Fruit fly (Drosophila melanogaster): ENCODE measurements around the gene U4-U6-60K.
A peak's percentile ranks its signal among the peaks of the same experiment; 100 is the strongest.

The U4-U6-60K gene

dm6 chr3L:17506005-17506760, 7.5 kb downstream of the U4-U6-60K start:
- peak; percentile 38 for TF ChIP-seq D1 (tag; optimal IDR thresholded peaks at IDR 0.05)
- TF ChIP-seq Ets98B (GFP tag; IDR thresholded peaks at IDR 0.05) = no peak
- no peak for TF ChIP-seq CG13204 (GFP tag; optimal IDR thresholded peaks at IDR 0.05)
- TF ChIP-seq CG9948 (tag; optimal IDR thresholded peaks at IDR 0.05) = peak; percentile 31
- TF ChIP-seq CG8159 (tag; optimal IDR thresholded peaks at IDR 0.05) = peak; percentile 57
- no peak for TF ChIP-seq Pif1B (GFP tag; optimal IDR thresholded peaks at IDR 0.05)
- peak; percentile 42 for TF ChIP-seq Snoo (tag; optimal IDR thresholded peaks at IDR 0.05)
- peak; percentile 37 for TF ChIP-seq Pif1A (GFP tag; optimal IDR thresholded peaks at IDR 0.05)
- no peak for TF ChIP-seq EcR (GFP tag; optimal IDR thresholded peaks at IDR 0.05)
- no peak for TF ChIP-seq CG10348 (GFP tag; IDR thresholded peaks at IDR 0.05)
- TF ChIP-seq rn (GFP tag; IDR thresholded peaks at IDR 0.05) = no peak
- TF ChIP-seq gl (tag; optimal IDR thresholded peaks at IDR 0.05) = no peak
- TF ChIP-seq CG32121 (GFP tag; IDR thresholded peaks at IDR 0.05) = 0 out of 2 replicates have a peak, but pooled peaks have one; percentile 30
- peak; percentile 21 for TF ChIP-seq CG15710 (tag; optimal IDR thresholded peaks at IDR 0.05)
- TF ChIP-seq CG4496 (GFP tag; IDR thresholded peaks at IDR 0.05) = peak; percentile 37; the same call in 1 of the 3 replicates
- peak; percentile 41 for TF ChIP-seq CG17806 (tag; optimal IDR thresholded peaks at IDR 0.05)
- TF ChIP-seq CG34367 (tag; optimal IDR thresholded peaks at IDR 0.05) = no peak
- TF ChIP-seq CG8301 (tag; optimal IDR thresholded peaks at IDR 0.05) = peak; percentile 36
- TF ChIP-seq CG12605 (GFP tag; IDR thresholded peaks at IDR 0.05) = no peak
- no peak for TF ChIP-seq fd96Ca (GFP tag; IDR thresholded peaks at IDR 0.05)
- TF ChIP-seq CG14655 (GFP tag; optimal IDR thresholded peaks at IDR 0.05) = peak; percentile 69

DNA sequence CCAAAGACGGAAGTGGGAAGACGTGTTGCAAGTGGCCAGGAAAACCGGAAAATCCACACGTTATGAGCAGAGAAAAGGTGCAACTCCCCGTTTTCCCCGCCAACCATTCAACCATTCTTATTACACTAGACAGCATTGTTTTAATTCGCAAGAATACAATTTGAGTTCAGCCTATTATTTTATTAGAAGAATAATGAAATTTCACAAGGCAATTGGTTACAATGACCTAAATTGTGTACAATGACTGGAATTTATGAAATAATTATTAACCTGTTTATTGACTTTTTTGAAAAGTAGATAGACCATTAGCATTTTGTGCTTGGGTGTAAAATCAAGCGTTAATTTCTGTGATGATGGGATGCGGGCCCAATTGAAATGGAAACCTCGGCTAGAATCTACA, 9.2 kb downstream of the U4-U6-60K start:
- TF ChIP-seq CG4496 (GFP tag; IDR thresholded peaks at IDR 0.05) = peak; percentile 19; the same call in 1 of the 3 replicates
- no peak for TF ChIP-seq CG13204 (GFP tag; optimal IDR thresholded peaks at IDR 0.05)
- no peak for TF ChIP-seq D1 (tag; optimal IDR thresholded peaks at IDR 0.05)
- TF ChIP-seq CG8301 (tag; optimal IDR thresholded peaks at IDR 0.05) = peak; percentile 65
- no peak for TF ChIP-seq CG15710 (tag; optimal IDR thresholded peaks at IDR 0.05)
- TF ChIP-seq Pif1B (GFP tag; optimal IDR thresholded peaks at IDR 0.05) = peak; percentile 8
- TF ChIP-seq EcR (GFP tag; optimal IDR thresholded peaks at IDR 0.05) = no peak
- TF ChIP-seq Ets98B (GFP tag; IDR thresholded peaks at IDR 0.05) = peak; percentile 57; the same call in 1 of the 2 replicates
- TF ChIP-seq CG9948 (tag; optimal IDR thresholded peaks at IDR 0.05) = peak; percentile 14
- TF ChIP-seq gl (tag; optimal IDR thresholded peaks at IDR 0.05) = no peak
- no peak for TF ChIP-seq CG10348 (GFP tag; IDR thresholded peaks at IDR 0.05)
- no peak for TF ChIP-seq CG8159 (tag; optimal IDR thresholded peaks at IDR 0.05)
- no peak for TF ChIP-seq CG17806 (tag; optimal IDR thresholded peaks at IDR 0.05)
- no peak for TF ChIP-seq CG34367 (tag; optimal IDR thresholded peaks at IDR 0.05)
- TF ChIP-seq Pif1A (GFP tag; optimal IDR thresholded peaks at IDR 0.05) = no peak
- TF ChIP-seq fd96Ca (GFP tag; IDR thresholded peaks at IDR 0.05) = no peak
- TF ChIP-seq CG14655 (GFP tag; optimal IDR thresholded peaks at IDR 0.05) = peak; percentile 81
- TF ChIP-seq rn (GFP tag; IDR thresholded peaks at IDR 0.05) = no peak
- no peak; the same call in 1 of the 2 replicates for TF ChIP-seq CG12605 (GFP tag; IDR thresholded peaks at IDR 0.05)
- TF ChIP-seq CG32121 (GFP tag; IDR thresholded peaks at IDR 0.05) = 0 out of 2 replicates have a peak, but pooled peaks have one; percentile 27
- no peak for TF ChIP-seq Snoo (tag; optimal IDR thresholded peaks at IDR 0.05)

DNA sequence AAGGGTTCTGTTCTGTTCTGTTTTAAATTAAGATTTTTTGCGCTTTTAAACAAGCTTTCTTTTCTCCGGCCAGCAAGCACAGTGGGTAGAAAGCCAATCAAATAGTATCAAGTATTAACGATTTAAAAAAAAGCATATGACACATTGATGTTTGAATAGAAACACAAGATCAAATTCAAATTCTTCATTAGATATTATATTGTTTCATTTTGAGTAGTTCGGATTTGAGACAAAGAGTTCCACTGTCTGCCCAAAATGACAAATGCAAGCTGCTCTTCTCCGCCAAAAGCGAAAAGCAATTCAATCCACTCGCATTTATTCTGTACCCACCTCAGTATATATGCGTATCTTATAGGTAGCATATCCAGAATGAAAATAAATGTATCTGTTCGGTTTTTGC, 11.5 kb downstream of the U4-U6-60K start:
- TF ChIP-seq CG9948 (tag; optimal IDR thresholded peaks at IDR 0.05) (no peak), Snoo (tag; optimal IDR thresholded peaks at IDR 0.05) (peak; percentile 73), rn (GFP tag; IDR thresholded peaks at IDR 0.05) (no peak), CG14655 (GFP tag; optimal IDR thresholded peaks at IDR 0.05) (peak; percentile 44), CG13204 (GFP tag; optimal IDR thresholded peaks at IDR 0.05) (no peak), CG12605 (GFP tag; IDR thresholded peaks at IDR 0.05) (no peak), CG10348 (GFP tag; IDR thresholded peaks at IDR 0.05) (no peak), CG17806 (tag; optimal IDR thresholded peaks at IDR 0.05) (peak; percentile 8), Pif1B (GFP tag; optimal IDR thresholded peaks at IDR 0.05) (peak; percentile 66), D1 (tag; optimal IDR thresholded peaks at IDR 0.05) (no peak), CG32121 (GFP tag; IDR thresholded peaks at IDR 0.05) (peak; percentile 45; the same call in 1 of the 2 replicates), EcR (GFP tag; optimal IDR thresholded peaks at IDR 0.05) (no peak), Ets98B (GFP tag; IDR thresholded peaks at IDR 0.05) (peak; percentile 31; the same call in 1 of the 2 replicates), Pif1A (GFP tag; optimal IDR thresholded peaks at IDR 0.05) (peak; percentile 75), fd96Ca (GFP tag; IDR thresholded peaks at IDR 0.05) (peak; percentile 59; the same call in 1 of the 3 replicates), CG34367 (tag; optimal IDR thresholded peaks at IDR 0.05) (no peak), CG15710 (tag; optimal IDR thresholded peaks at IDR 0.05) (no peak), gl (tag; optimal IDR thresholded peaks at IDR 0.05) (no peak), CG4496 (GFP tag; IDR thresholded peaks at IDR 0.05) (peak; percentile 75), CG8159 (tag; optimal IDR thresholded peaks at IDR 0.05) (peak; percentile 7), CG8301 (tag; optimal IDR thresholded peaks at IDR 0.05) (no peak)

DNA sequence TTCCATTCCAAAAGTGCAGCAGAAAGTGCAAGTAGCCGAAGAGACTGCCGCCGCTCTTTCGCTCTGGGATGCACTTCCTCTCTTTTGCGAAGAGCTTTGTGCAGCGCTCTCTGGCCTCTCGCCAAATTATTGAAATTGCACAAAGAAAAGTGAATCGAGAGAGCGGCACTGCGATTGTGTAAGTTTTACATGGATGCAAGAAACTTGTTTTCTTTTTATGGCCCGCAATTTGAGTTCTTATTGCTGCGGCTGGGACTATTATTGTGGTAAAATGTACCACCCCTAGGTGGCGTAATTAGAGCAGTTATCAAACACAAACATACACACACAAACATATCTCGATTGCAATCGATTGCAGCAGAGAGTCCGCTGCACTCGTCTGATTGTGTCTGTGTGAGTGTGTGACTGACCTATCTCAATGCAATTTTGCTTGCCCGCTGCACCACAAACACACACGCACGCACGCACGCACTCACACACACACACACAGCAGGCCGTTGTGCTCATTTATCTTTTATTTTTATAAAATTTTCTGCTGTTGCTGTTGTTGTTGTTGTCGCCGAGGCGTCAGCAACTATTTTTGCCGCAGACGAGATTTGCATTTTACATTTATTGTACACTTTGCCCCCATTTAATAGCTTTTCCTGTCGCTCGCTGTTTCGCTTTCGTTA, 13.3 kb downstream of the U4-U6-60K start:
- peak; percentile 38 for TF ChIP-seq CG14655 (GFP tag; optimal IDR thresholded peaks at IDR 0.05)
- no peak for TF ChIP-seq CG8159 (tag; optimal IDR thresholded peaks at IDR 0.05)
- TF ChIP-seq Ets98B (GFP tag; IDR thresholded peaks at IDR 0.05) = peak; percentile 54; the same call in 1 of the 2 replicates
- peak; percentile 5 for TF ChIP-seq gl (tag; optimal IDR thresholded peaks at IDR 0.05)
- TF ChIP-seq CG8301 (tag; optimal IDR thresholded peaks at IDR 0.05) = peak; percentile 22
- TF ChIP-seq CG12605 (GFP tag; IDR thresholded peaks at IDR 0.05) = no peak; the same call in none of the 2 replicates
- TF ChIP-seq CG13204 (GFP tag; optimal IDR thresholded peaks at IDR 0.05) = peak; percentile 82
- peak; percentile 42; the same call in 1 of the 2 replicates for TF ChIP-seq CG32121 (GFP tag; IDR thresholded peaks at IDR 0.05)
- no peak for TF ChIP-seq CG34367 (tag; optimal IDR thresholded peaks at IDR 0.05)
- TF ChIP-seq Snoo (tag; optimal IDR thresholded peaks at IDR 0.05) = no peak
- peak; percentile 61; the same call in 1 of the 3 replicates for TF ChIP-seq fd96Ca (GFP tag; IDR thresholded peaks at IDR 0.05)
- TF ChIP-seq D1 (tag; optimal IDR thresholded peaks at IDR 0.05) = no peak
- TF ChIP-seq EcR (GFP tag; optimal IDR thresholded peaks at IDR 0.05) = peak; percentile 98
- no peak for TF ChIP-seq rn (GFP tag; IDR thresholded peaks at IDR 0.05)
- no peak for TF ChIP-seq CG10348 (GFP tag; IDR thresholded peaks at IDR 0.05)
- peak; percentile 44; the same call in 2 of the 3 replicates for TF ChIP-seq CG4496 (GFP tag; IDR thresholded peaks at IDR 0.05)
- peak; percentile 12 for TF ChIP-seq CG17806 (tag; optimal IDR thresholded peaks at IDR 0.05)
- no peak for TF ChIP-seq CG9948 (tag; optimal IDR thresholded peaks at IDR 0.05)
- TF ChIP-seq Pif1A (GFP tag; optimal IDR thresholded peaks at IDR 0.05) = peak; percentile 20
- TF ChIP-seq CG15710 (tag; optimal IDR thresholded peaks at IDR 0.05) = peak; percentile 24
- peak; percentile 19 for TF ChIP-seq Pif1B (GFP tag; optimal IDR thresholded peaks at IDR 0.05)

All from whole organism, pupa.